Fruit fly (Drosophila melanogaster): ENCODE results near the gene Diap1.

Gene Diap1

dm6 chr3L:16013198-16013982, 37.4 kb downstream of the Diap1 start (continued):
- no peak for TF ChIP-seq schlank (tag; optimal IDR thresholded peaks at IDR 0.05)
- TF ChIP-seq CG2889 (GFP tag; IDR thresholded peaks at IDR 0.05), result no peak
- TF ChIP-seq Lim3 (GFP tag; IDR thresholded peaks at IDR 0.05), result no peak
- peak; percentile 68 for TF ChIP-seq CG11504 (tag; optimal IDR thresholded peaks at IDR 0.05)
- peak; percentile 35 for TF ChIP-seq CG10979 (tag; optimal IDR thresholded peaks at IDR 0.05)
- TF ChIP-seq bowl (GFP tag; IDR thresholded peaks at IDR 0.05), result peak; percentile 72; the same call in 1 of the 2 replicates
- TF ChIP-seq CG15696 (tag; optimal IDR thresholded peaks at IDR 0.05), result peak; percentile 49
- no peak for TF ChIP-seq Nf-YB (GFP tag; optimal IDR thresholded peaks at IDR 0.05)
- no peak for TF ChIP-seq Tbp (GFP tag; optimal IDR thresholded peaks at IDR 0.05)
- no peak for TF ChIP-seq tx (GFP tag; optimal IDR thresholded peaks at IDR 0.05)
- TF ChIP-seq Dll (GFP tag; IDR thresholded peaks at IDR 0.05; ENCODE audit: partially characterized antibody), result no peak
- TF ChIP-seq CG7745 (tag; optimal IDR thresholded peaks at IDR 0.05), result no peak
- no peak for TF ChIP-seq Elba2 (GFP tag; optimal IDR thresholded peaks at IDR 0.05)
- no peak for TF ChIP-seq tin (GFP tag; optimal IDR thresholded peaks at IDR 0.05)
- no peak for TF ChIP-seq luna (GFP tag; optimal IDR thresholded peaks at IDR 0.05)
- peak; percentile 29 for TF ChIP-seq CG7839 (tag; optimal IDR thresholded peaks at IDR 0.05)
- no peak for TF ChIP-seq ind (GFP tag; optimal IDR thresholded peaks at IDR 0.05)
- TF ChIP-seq E2f1 (GFP tag; IDR thresholded peaks at IDR 0.05), result no peak
- no peak for TF ChIP-seq Hr39 (optimal IDR thresholded peaks at IDR 0.05)
- no peak for TF ChIP-seq bab2 (GFP tag; optimal IDR thresholded peaks at IDR 0.05)
- peak in 1 of 2 experiments; percentile 55 for TF ChIP-seq Hr51 (GFP tag; optimal IDR thresholded peaks at IDR 0.05)
- TF ChIP-seq jigr1 (GFP tag; IDR thresholded peaks at IDR 0.05), result no peak
- no peak for TF ChIP-seq B-H1 (GFP tag; IDR thresholded peaks at IDR 0.05)
- TF ChIP-seq CG3995 (GFP tag; optimal IDR thresholded peaks at IDR 0.05), result no peak
- TF ChIP-seq sug (tag; optimal IDR thresholded peaks at IDR 0.05), result no peak
- TF ChIP-seq CG8388 (GFP tag; optimal IDR thresholded peaks at IDR 0.05), result no peak
- TF ChIP-seq gem (tag; optimal IDR thresholded peaks at IDR 0.05), result peak; percentile 59

- TF ChIP-seq CG10209 (GFP tag; optimal IDR thresholded peaks at IDR 0.05), result no peak
- peak; percentile 12 for TF ChIP-seq pros (GFP tag; optimal IDR thresholded peaks at IDR 0.05)
- TF ChIP-seq Opbp (GFP tag; IDR thresholded peaks at IDR 0.05; ENCODE audit: partially characterized antibody), result 0 out of 3 replicates have a peak, but pooled peaks have one; percentile 30
- peak; percentile 16 for TF ChIP-seq twi (tag; optimal IDR thresholded peaks at IDR 0.05)
- TF ChIP-seq zen (tag; optimal IDR thresholded peaks at IDR 0.05), result peak; percentile 95
- peak; percentile 75 for TF ChIP-seq D (optimal IDR thresholded peaks at IDR 0.05)
- no peak for TF ChIP-seq D (GFP tag; optimal IDR thresholded peaks at IDR 0.05)
- peak; percentile 13 for TF ChIP-seq CG4707 (GFP tag; optimal IDR thresholded peaks at IDR 0.05)
- TF ChIP-seq prd (optimal IDR thresholded peaks at IDR 0.05), result no peak
- TF ChIP-seq prd (GFP tag; IDR thresholded peaks at IDR 0.05), result peak; percentile 63; the same call in 2 of the 3 replicates
- peak in 1 of 2 experiments; percentile 67 for TF ChIP-seq pan (optimal IDR thresholded peaks at IDR 0.05)
- TF ChIP-seq pan (GFP tag; optimal IDR thresholded peaks at IDR 0.05 in 1 of 2, IDR thresholded peaks at IDR 0.05 in 1 of 2), result peak in 1 of 2 experiments; percentile 35
- peak; percentile 69; the same call in 1 of the 3 replicates for TF ChIP-seq CG2199 (GFP tag; IDR thresholded peaks at IDR 0.05)
- TF ChIP-seq ken (GFP tag; IDR thresholded peaks at IDR 0.05), result no peak
- peak; percentile 42 for TF ChIP-seq gsb-n (tag; optimal IDR thresholded peaks at IDR 0.05)
- no peak for TF ChIP-seq CG4820 (GFP tag; optimal IDR thresholded peaks at IDR 0.05)
- peak; percentile 4 for TF ChIP-seq CG8290 (GFP tag; optimal IDR thresholded peaks at IDR 0.05)
- no peak for TF ChIP-seq CG8290 (tag; optimal IDR thresholded peaks at IDR 0.05)
- TF ChIP-seq kni (GFP tag; optimal IDR thresholded peaks at IDR 0.05), result peak; percentile 61
- TF ChIP-seq h (optimal IDR thresholded peaks at IDR 0.05), result no peak
- TF ChIP-seq CG31365 (tag; optimal IDR thresholded peaks at IDR 0.05), result no peak
- no peak for TF ChIP-seq hbn (GFP tag; IDR thresholded peaks at IDR 0.05; ENCODE audit: partially characterized antibody)
These were observed 38.4 kb downstream of the Diap1 start for dm6 chr3L:16012315-16012950.
